Fruit fly (Drosophila melanogaster) whole organism, adult: ENCODE measurements around the gene Elovl7.

Source experiments
- CG11617 ChIP-seq: fragments of 200-800 bp; sonication (Bioruptor generic); optimal IDR thresholded peaks from 2 replicates; lab custom pipeline; 2017; ENCODE audit warnings: mild to moderate bottlenecking, missing biosample characterization, missing genetic modification reagents, missing genetic modification characterization
- CG12768 ChIP-seq: fragments of 200-800 bp; sonication (Bioruptor generic); optimal IDR thresholded peaks from 2 replicates; lab custom pipeline; 2017; ENCODE audit warnings: missing biosample characterization, missing genetic modification characterization, mild to moderate bottlenecking, moderate library complexity, missing genetic modification reagents
- CG14711 ChIP-seq: fragments of 200-800 bp; sonication (Bioruptor generic); optimal IDR thresholded peaks from 2 replicates; lab custom pipeline; 2018; ENCODE audit warnings: missing biosample characterization, mild to moderate bottlenecking, missing genetic modification characterization, moderate library complexity
- CG1620 ChIP-seq: fragments of 200-800 bp; sonication (Bioruptor generic); optimal IDR thresholded peaks from 2 replicates; lab custom pipeline; 2016; ENCODE audit warnings: missing biosample characterization, missing genetic modification characterization
- CG33017 ChIP-seq: fragments of 200-800 bp; sonication (Bioruptor generic); optimal IDR thresholded peaks from 2 replicates; lab custom pipeline; 2018; ENCODE audit warnings: missing biosample characterization, mild to moderate bottlenecking, missing genetic modification characterization, moderate library complexity
- CG5204 ChIP-seq: fragments of 200-800 bp; sonication (Bioruptor generic); optimal IDR thresholded peaks from 2 replicates; lab custom pipeline; 2016; ENCODE audit warnings: missing biosample characterization, missing genetic modification characterization
- CG7045 ChIP-seq: fragments of 200-800 bp; sonication (Bioruptor generic); optimal IDR thresholded peaks from 2 replicates; lab custom pipeline; 2017; ENCODE audit warnings: missing biosample characterization, mild to moderate bottlenecking, missing genetic modification characterization
- CG7101 ChIP-seq: fragments of 200-800 bp; sonication (Bioruptor generic); optimal IDR thresholded peaks from 2 replicates; lab custom pipeline; 2018; ENCODE audit warnings: missing biosample characterization, mild to moderate bottlenecking, missing genetic modification characterization, moderate library complexity
- Clk ChIP-seq: fragments of 200-800 bp; sonication (Bioruptor generic); optimal IDR thresholded peaks from 2 replicates; lab custom pipeline; 2017; ENCODE audit warnings: missing biosample characterization, missing genetic modification characterization
- Crg-1 ChIP-seq: fragments of 200-800 bp; sonication (Bioruptor generic); optimal IDR thresholded peaks from 2 replicates; lab custom pipeline; 2016; ENCODE audit warnings: missing biosample characterization, missing genetic modification characterization
- Hr96 ChIP-seq: fragments of 200-800 bp; sonication (Bioruptor generic); optimal IDR thresholded peaks from 2 replicates; lab custom pipeline; 2016; ENCODE audit warnings: missing biosample characterization, missing genetic modification characterization
- Mnt ChIP-seq: fragments of 200-800 bp; sonication (Bioruptor generic); optimal IDR thresholded peaks from 2 replicates; lab custom pipeline; 2016; ENCODE audit warnings: missing biosample characterization, mild to moderate bottlenecking, missing genetic modification characterization
- bab1 ChIP-seq: fragments of 200-800 bp; sonication (Bioruptor generic); optimal IDR thresholded peaks from 3 replicates; lab custom pipeline; 2019; ENCODE audit warnings: missing biosample characterization, mild to moderate bottlenecking, missing genetic modification characterization, moderate library complexity
- cic ChIP-seq: fragments of 200-800 bp; sonication (Bioruptor generic); optimal IDR thresholded peaks from 2 replicates; lab custom pipeline; 2017; ENCODE audit warnings: missing biosample characterization, mild to moderate bottlenecking, missing genetic modification characterization, moderate library complexity
- cnc ChIP-seq, 2 experiments: fragments of >200 bp; optimal IDR thresholded peaks; 2 replicates each; lab custom pipeline; 2017
- kay ChIP-seq: fragments of 200-800 bp; sonication (Bioruptor generic); peaks from one replicate; lab custom pipeline; 2016; ENCODE audit warnings: missing biosample characterization, missing genetic modification characterization, borderline replicate concordance
- ovo ChIP-seq: fragments of 200-800 bp; sonication (Bioruptor generic); optimal IDR thresholded peaks from 2 replicates; lab custom pipeline; 2016; ENCODE audit warnings: missing biosample characterization, missing genetic modification characterization
- pad ChIP-seq: fragments of 200-800 bp; sonication (Bioruptor generic); optimal IDR thresholded peaks from 3 replicates; lab custom pipeline; 2017; ENCODE audit warnings: missing biosample characterization, missing genetic modification characterization, mild to moderate bottlenecking, moderate library complexity, missing genetic modification reagents
- tj ChIP-seq: fragments of 200-800 bp; sonication (Bioruptor generic); optimal IDR thresholded peaks from 3 replicates; lab custom pipeline; 2017; ENCODE audit warnings: missing biosample characterization, mild to moderate bottlenecking, missing genetic modification characterization, moderate library complexity
- toe ChIP-seq: fragments of 200-800 bp; sonication (Bioruptor generic); optimal IDR thresholded peaks from 2 replicates; lab custom pipeline; 2016; ENCODE audit warnings: missing biosample characterization, missing genetic modification characterization

Gene Elovl7

DNA sequence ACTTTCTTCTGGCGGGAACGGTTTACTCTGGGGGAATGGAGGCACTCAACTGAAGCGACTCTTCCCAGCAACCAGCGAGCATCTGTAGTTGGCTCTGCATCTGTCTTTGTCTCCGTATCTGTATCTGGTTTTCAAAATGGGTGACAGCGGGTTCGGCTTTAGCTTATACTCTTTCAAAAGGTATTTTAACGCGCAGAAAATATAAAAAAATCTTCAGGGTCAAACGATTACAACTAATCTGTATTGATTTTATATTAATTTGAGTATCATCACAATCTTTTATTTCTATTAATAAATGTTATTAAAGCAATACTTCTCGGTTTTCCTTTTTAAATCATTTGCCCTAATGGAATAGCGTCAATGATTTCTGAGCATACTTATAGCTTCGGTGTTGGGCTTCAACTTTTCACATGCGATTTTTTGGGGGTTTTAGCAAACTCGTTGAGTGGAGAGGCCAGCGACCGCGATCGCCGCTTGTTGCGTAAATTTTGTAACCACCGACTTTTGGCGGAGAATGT, 33.9 kb upstream of the Elovl7 start, which contains the start of gene ImpE3:
ImpE3 (minus strand) TSS at position 51 of the 518 bp plus-strand sequence.
- TF ChIP-seq Mnt = no peak
- no peak for TF ChIP-seq CG5204 (GFP tag; lab: Kevin White, UChicago)
- no peak for TF ChIP-seq Clk
- TF ChIP-seq ovo (GFP tag; lab: Kevin White, UChicago) = no peak
- TF ChIP-seq pad = no peak

DNA sequence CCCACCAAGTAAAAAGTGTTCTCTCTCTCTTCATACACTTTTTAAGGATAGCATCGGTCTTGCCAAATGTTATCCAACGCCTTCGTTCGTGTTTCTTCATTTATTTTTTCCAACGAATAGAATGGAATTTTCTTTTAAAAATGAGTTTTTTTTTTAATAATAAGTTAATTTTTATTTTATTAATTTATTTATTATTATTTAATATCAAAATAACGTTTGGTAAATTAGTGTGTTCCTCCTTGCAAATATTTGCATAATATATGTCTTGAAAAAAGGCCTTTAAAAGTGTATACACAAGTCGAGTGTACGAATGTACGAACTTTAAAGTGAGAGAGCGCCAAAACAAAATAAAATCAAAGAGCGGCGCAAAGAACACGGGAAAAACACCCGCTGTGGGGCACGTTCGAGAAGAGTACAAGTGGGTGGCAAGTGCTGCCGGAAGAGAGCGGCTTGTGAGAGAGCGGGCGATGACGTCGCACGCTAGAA, 31.6 kb upstream of the Elovl7 start:
- TF ChIP-seq CG7101 (tag; lab: Kevin White, UChicago) (peak; percentile 68), kay (GFP tag; lab: Kevin White, UChicago) (no peak), CG7045 (GFP tag; lab: Kevin White, UChicago) (peak; percentile 57), pad (peak; percentile 1), bab1 (peak; percentile 13), CG33017 (peak; percentile 81), ovo (GFP tag; lab: Kevin White, UChicago) (no peak), CG11617 (peak; percentile 71), CG12768 (GFP tag; lab: Kevin White, UChicago) (peak; percentile 42), tj (GFP tag; lab: Kevin White, UChicago) (peak; percentile 35)

DNA sequence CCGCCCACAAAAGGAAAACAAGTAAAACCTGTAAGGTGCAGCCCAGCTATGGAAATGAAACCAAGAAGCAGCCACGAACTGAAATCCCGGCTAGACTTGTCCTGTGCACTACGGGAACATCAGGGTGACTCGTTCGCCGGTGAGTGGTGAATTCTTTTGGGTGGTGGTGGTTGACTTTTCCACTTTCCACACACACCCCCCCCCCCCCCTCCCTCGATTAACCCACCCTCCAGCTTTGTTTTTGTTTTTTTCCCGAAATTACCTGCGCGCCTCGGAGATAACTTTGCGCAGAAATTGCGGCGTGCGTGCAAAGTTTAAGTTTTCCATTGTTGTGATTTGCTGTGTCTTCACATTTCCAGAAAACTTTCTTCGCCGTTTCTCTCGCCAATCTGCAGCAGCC, 30.9 kb upstream of the Elovl7 start:
- no peak for TF ChIP-seq toe (GFP tag; lab: Kevin White, UChicago)
- TF ChIP-seq tj (GFP tag; lab: Kevin White, UChicago) = no peak
- no peak for TF ChIP-seq CG7101 (tag; lab: Kevin White, UChicago)
- no peak for TF ChIP-seq CG14711
- TF ChIP-seq Hr96 (GFP tag; lab: Kevin White, UChicago) = no peak

DNA sequence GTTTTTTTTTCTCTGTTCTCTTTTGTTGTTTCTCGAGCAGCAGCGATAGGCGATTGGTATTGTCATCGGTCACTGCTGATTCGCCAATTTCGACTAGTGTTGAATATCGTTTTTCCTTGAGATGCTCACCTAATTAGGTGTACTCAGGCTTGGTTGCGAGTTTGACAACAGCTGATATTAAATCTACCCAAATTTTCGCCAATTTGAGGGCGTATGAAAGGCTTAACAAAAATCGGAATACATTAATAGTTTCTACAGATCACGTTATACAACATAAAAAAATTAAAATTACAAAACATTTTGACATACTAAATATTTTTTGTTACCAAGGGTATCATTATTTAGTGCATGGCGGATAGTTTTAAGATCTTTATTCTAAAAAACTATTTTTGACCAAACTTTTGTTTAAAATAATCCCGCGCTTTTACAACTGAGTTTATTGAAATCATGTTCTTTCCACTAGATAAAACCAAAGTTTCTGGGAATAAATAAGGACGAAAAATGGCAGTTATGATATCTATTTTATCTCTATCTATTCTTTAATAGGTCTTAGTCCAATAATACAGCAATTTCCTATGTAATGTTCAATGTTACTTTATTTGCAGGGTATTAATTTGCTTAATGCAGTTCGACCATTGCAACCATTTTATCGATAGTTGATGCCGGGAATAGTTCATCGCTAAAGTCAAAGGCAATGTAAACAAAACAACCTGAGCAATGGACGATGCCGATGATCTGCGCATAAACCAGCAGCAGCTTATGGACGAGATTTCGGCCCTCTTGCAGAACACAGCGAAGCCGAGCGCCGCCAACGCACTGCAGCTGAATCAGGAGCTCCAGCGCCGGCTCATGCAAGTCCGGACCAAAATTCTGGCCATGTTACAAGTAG, 17.7 kb upstream of the Elovl7 start, which contains the start of the genes CG10435 and Pbp95:
CG10435 (minus strand) TSS at position 81 of the 889 bp plus-strand sequence.
Pbp95 (plus strand) TSS at position 671 of the 889 bp plus-strand sequence.
- TF ChIP-seq CG12768 (GFP tag; lab: Kevin White, UChicago) (peak; percentile 39), pad (peak; percentile 49), CG5204 (GFP tag; lab: Kevin White, UChicago) (peak; percentile 80), kay (GFP tag; lab: Kevin White, UChicago) (no peak), CG7101 (tag; lab: Kevin White, UChicago) (peak; percentile 57), cnc (optimal IDR thresholded peaks at IDR 0.05; lab: Kevin White, UChicago) (no peak), ovo (GFP tag; lab: Kevin White, UChicago) (no peak), tj (GFP tag; lab: Kevin White, UChicago) (peak; percentile 83), CG11617 (peak; percentile 72), Mnt (peak; percentile 60), Hr96 (GFP tag; lab: Kevin White, UChicago) (peak; percentile 4), CG7045 (GFP tag; lab: Kevin White, UChicago) (peak; percentile 37), toe (GFP tag; lab: Kevin White, UChicago) (peak; percentile 79), Clk (peak; percentile 32), CG14711 (peak; percentile 31), CG33017 (no peak), bab1 (peak; percentile 33), CG1620 (GFP tag; lab: Kevin White, UChicago) (peak; percentile 66), Crg-1 (peak; percentile 54), cic (GFP tag; lab: Kevin White, UChicago) (no peak)

DNA sequence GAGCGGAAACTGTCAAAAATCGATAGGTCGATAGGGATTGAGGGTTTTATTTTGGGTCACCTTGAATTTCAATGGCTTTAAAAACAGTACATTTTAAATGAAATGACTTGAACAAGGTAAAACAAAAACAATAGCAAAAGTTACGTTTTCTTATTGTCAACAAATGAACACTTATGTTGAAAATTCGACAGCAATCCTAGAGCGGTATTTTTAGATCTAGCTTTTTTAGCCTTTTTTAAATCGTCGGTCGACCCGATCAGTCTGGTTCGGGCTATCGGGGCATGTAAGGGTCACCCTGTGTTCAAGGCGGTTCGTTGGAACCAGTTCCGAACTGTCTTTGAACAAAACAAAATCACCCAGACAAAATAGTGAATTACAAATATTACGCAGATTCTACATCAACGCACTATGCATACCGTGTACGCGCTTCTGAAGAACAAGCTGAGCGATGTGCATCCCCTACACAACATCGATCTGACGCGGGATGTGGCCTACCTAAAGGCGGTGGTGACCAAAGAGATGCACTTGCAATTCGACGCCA, 13.5 kb upstream of the Elovl7 start, which contains the start of the genes CG11052 and CG3223:
CG11052 (minus strand) TSS at position 218 of the 541 bp plus-strand sequence.
CG3223 (plus strand) TSS at position 321 of the 541 bp plus-strand sequence.
- TF ChIP-seq CG14711 = peak; percentile 67
- peak; percentile 45 for TF ChIP-seq bab1
- no peak for TF ChIP-seq Crg-1

DNA sequence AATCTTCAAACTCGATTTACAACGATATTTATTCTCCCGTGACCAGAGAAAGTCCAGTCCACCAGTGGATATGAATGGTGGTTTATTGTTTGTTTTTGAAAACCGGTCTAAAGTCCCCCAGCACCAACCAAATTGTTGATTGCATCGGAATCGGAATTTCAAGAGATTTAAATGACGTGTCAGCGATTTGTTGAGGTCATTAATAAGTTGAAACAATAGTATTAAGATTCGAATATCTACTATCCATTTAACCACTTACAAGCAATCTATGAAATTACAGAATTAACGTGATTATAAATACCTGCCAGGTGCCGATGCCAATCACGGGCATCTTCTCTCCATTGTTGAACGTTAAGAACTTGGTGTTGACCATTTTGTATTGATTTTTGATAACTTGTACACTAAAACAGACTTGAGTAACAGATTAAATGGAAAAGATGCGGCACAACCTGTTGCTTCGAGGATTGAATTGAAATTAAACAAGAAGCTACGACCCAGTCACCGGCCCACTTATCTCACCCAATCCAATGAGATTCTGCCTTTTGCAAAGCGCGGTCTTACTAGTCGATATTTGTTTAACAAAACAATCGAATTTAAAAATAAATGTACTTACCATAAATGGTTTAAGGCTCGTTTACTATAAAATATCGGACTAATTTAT, 12.1 kb upstream of the Elovl7 start, which contains the start of gene CG2767:
CG2767 (minus strand) TSS at position 516 of the 661 bp plus-strand sequence.
- TF ChIP-seq kay (GFP tag; lab: Kevin White, UChicago) (no peak), bab1 (peak; percentile 13), CG7045 (GFP tag; lab: Kevin White, UChicago) (no peak), Hr96 (GFP tag; lab: Kevin White, UChicago) (no peak), Crg-1 (no peak), CG12768 (GFP tag; lab: Kevin White, UChicago) (peak; percentile 17), cnc (optimal IDR thresholded peaks at IDR 0.05; lab: Kevin White, UChicago) (no peak), CG33017 (peak; percentile 18), CG1620 (GFP tag; lab: Kevin White, UChicago) (no peak), cic (GFP tag; lab: Kevin White, UChicago) (no peak), ovo (GFP tag; lab: Kevin White, UChicago) (no peak), Mnt (no peak), pad (no peak), CG11617 (no peak), toe (GFP tag; lab: Kevin White, UChicago) (no peak), CG7101 (tag; lab: Kevin White, UChicago) (no peak), CG5204 (GFP tag; lab: Kevin White, UChicago) (no peak), CG14711 (no peak), tj (GFP tag; lab: Kevin White, UChicago) (peak; percentile 64)
